Fruit fly (Drosophila melanogaster): ENCODE results near the gene ATPsynepsilonL.

dm6 chr3R:10108289-10108928 lies 13.2 kb upstream of the ATPsynepsilonL start:
- TF ChIP-seq CG10669 (GFP tag; optimal IDR thresholded peaks at IDR 0.05) (no peak), CG7368 (GFP tag; optimal IDR thresholded peaks at IDR 0.05) (no peak), CG32006 (GFP tag; optimal IDR thresholded peaks at IDR 0.05) (no peak), CG8319 (GFP tag; optimal IDR thresholded peaks at IDR 0.05) (no peak)
